Worm (Caenorhabditis elegans): Measurements from ENCODE around the gene ZC412.3.

ce11 chrV:14909331-14909835, 38.0 kb upstream of the ZC412.3 start, which contains the start of gene H12D21.9:
- TF ChIP-seq sea-1 (GFP tag; conservative IDR thresholded peaks at IDR 0.05) (no peak), ama-1 (optimal IDR thresholded peaks at IDR 0.05) (no peak), tbx-37 (GFP tag; conservative IDR thresholded peaks at IDR 0.05) (no peak), pes-1 (GFP tag; IDR thresholded peaks at IDR 0.05) (no peak), tbx-11 (GFP tag; IDR thresholded peaks at IDR 0.05) (no peak)
